Worm (Caenorhabditis elegans) whole organism, midembryonic: ENCODE results near the gene fkb-1.

Experiments
- klf-2 ChIP-seq: fragments of 200-800 bp; sonication (Bioruptor generic); conservative IDR thresholded peaks from 2 replicates; pipeline ENCODE4 v1.3.6; 2022; ENCODE audit warnings: missing genetic modification reagents, missing genetic modification characterization, missing compliant biosample characterization
- med-1 ChIP-seq: sonication (generic microtip); optimal IDR thresholded peaks from 2 replicates; lab custom pipeline; 2017; ENCODE audit warnings: missing genetic modification characterization, mild to moderate bottlenecking, missing compliant biosample characterization, antibody characterized with exemption, missing genetic modification reagents; ENCODE audit not compliant: insufficient read depth

DNA sequence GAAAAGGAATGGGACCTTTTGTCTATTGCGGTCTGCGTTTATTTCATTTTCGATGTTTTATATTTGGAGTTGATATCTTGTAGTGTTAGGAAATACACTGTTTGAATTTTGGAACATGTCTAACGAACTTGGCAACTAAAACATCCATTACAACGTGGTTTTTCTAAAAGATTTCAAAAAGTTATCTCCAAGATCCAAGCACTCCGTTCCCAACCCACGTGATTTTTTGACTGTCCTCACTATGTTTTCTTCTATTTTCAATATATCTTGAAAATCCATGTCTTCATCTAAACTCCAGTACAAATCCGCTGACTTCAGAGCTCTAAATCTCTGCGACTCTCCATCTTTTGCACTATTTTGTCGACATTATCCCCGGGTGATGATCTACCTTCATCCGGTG is 34.8 kb upstream of the fkb-1 start, which contains the start of gene F13H10.9:
- TF ChIP-seq med-1 (GFP tag; lab: Kevin White, UChicago) (no peak), klf-2 (GFP tag; lab: Robert Waterston, UW) (no peak)
